Fruit fly (Drosophila melanogaster): ENCODE results near the gene CG9040.

The CG9040 gene

dm6 chr3L:14002524-14003135 is 15.0 kb downstream of the CG9040 start:
- TF ChIP-seq insv (optimal IDR thresholded peaks at IDR 0.05) (no peak), h (optimal IDR thresholded peaks at IDR 0.05) (no peak), psq (optimal IDR thresholded peaks at IDR 0.05) (peak; percentile 98), Myc (optimal IDR thresholded peaks at IDR 0.05) (no peak)

- TF ChIP-seq Myc (optimal IDR thresholded peaks at IDR 0.05) (no peak), Sin3A (optimal IDR thresholded peaks at IDR 0.05) (no peak), ttk (optimal IDR thresholded peaks at IDR 0.05) (no peak), psq (optimal IDR thresholded peaks at IDR 0.05) (peak; percentile 59), h (optimal IDR thresholded peaks at IDR 0.05) (no peak), insv (optimal IDR thresholded peaks at IDR 0.05) (no peak)
Observed at dm6 chr3L:14003297-14004040, 15.8 kb downstream of the CG9040 start.

- peak; percentile 97 for TF ChIP-seq psq (optimal IDR thresholded peaks at IDR 0.05)
- TF ChIP-seq ttk (optimal IDR thresholded peaks at IDR 0.05) = no peak
Observed at dm6 chr3L:14004041-14004407, 16.3 kb downstream of the CG9040 start.

dm6 chr3L:14004963-14005458 is 17.3 kb downstream of the CG9040 start:
- TF ChIP-seq Sin3A (optimal IDR thresholded peaks at IDR 0.05) = no peak
- TF ChIP-seq psq (optimal IDR thresholded peaks at IDR 0.05) = peak; percentile 44

dm6 chr3L:14005627-14006287 is 18.1 kb downstream of the CG9040 start:
- TF ChIP-seq Sin3A (optimal IDR thresholded peaks at IDR 0.05) (no peak), insv (optimal IDR thresholded peaks at IDR 0.05) (no peak), psq (optimal IDR thresholded peaks at IDR 0.05) (no peak), Myc (optimal IDR thresholded peaks at IDR 0.05) (no peak), ttk (optimal IDR thresholded peaks at IDR 0.05) (no peak), h (optimal IDR thresholded peaks at IDR 0.05) (no peak)

- TF ChIP-seq h (optimal IDR thresholded peaks at IDR 0.05) (no peak), ttk (optimal IDR thresholded peaks at IDR 0.05) (no peak), Sin3A (optimal IDR thresholded peaks at IDR 0.05) (no peak), insv (optimal IDR thresholded peaks at IDR 0.05) (no peak), Myc (optimal IDR thresholded peaks at IDR 0.05) (no peak), psq (optimal IDR thresholded peaks at IDR 0.05) (no peak)
Observed at dm6 chr3L:14006704-14007126, 19.0 kb downstream of the CG9040 start.

dm6 chr3L:14025736-14026135 is 38.1 kb downstream of the CG9040 start:
- no peak for TF ChIP-seq psq (optimal IDR thresholded peaks at IDR 0.05)
- TF ChIP-seq ttk (optimal IDR thresholded peaks at IDR 0.05) = no peak
- TF ChIP-seq Sin3A (optimal IDR thresholded peaks at IDR 0.05) = no peak
- no peak for TF ChIP-seq h (optimal IDR thresholded peaks at IDR 0.05)
- no peak for TF ChIP-seq insv (optimal IDR thresholded peaks at IDR 0.05)
- TF ChIP-seq Myc (optimal IDR thresholded peaks at IDR 0.05) = no peak

dm6 chr3L:14027549-14027948 is 39.9 kb downstream of the CG9040 start:
- TF ChIP-seq ttk (optimal IDR thresholded peaks at IDR 0.05) (no peak), Sin3A (optimal IDR thresholded peaks at IDR 0.05) (no peak), Myc (optimal IDR thresholded peaks at IDR 0.05) (no peak), psq (optimal IDR thresholded peaks at IDR 0.05) (no peak), h (optimal IDR thresholded peaks at IDR 0.05) (no peak), insv (optimal IDR thresholded peaks at IDR 0.05) (no peak)

dm6 chr3L:14028485-14029384 is 41.1 kb downstream of the CG9040 start, which contains the start of gene Ptip:
Ptip (minus strand) TSS chr3L:14029121.
- TF ChIP-seq Sin3A (optimal IDR thresholded peaks at IDR 0.05) (no peak), insv (optimal IDR thresholded peaks at IDR 0.05) (no peak), ttk (optimal IDR thresholded peaks at IDR 0.05) (no peak), Myc (optimal IDR thresholded peaks at IDR 0.05) (no peak)

dm6 chr3L:14031171-14032126 is 43.8 kb downstream of the CG9040 start, which contains the start of the genes CG6650 and endos:
CG6650 (plus strand) TSS chr3L:14031450.
endos (minus strand) TSS chr3L:14031706.
- TF ChIP-seq Sin3A (optimal IDR thresholded peaks at IDR 0.05) (no peak), h (optimal IDR thresholded peaks at IDR 0.05) (no peak), psq (optimal IDR thresholded peaks at IDR 0.05) (no peak), ttk (optimal IDR thresholded peaks at IDR 0.05) (no peak), insv (optimal IDR thresholded peaks at IDR 0.05) (no peak), Myc (optimal IDR thresholded peaks at IDR 0.05) (no peak)

dm6 chr3L:14034476-14034875 is 46.8 kb downstream of the CG9040 start, which contains the start of gene CG6661:
CG6661 (plus strand) TSS chr3L:14034776.
- no peak for TF ChIP-seq Myc (optimal IDR thresholded peaks at IDR 0.05)
- no peak for TF ChIP-seq ttk (optimal IDR thresholded peaks at IDR 0.05)
- TF ChIP-seq Sin3A (optimal IDR thresholded peaks at IDR 0.05) = no peak
- no peak for TF ChIP-seq h (optimal IDR thresholded peaks at IDR 0.05)
- TF ChIP-seq insv (optimal IDR thresholded peaks at IDR 0.05) = no peak
- no peak for TF ChIP-seq psq (optimal IDR thresholded peaks at IDR 0.05)
